Fruit fly (Drosophila melanogaster) whole organism, embryonic: ENCODE measurements around the gene CG15012.
A peak's percentile ranks its signal among the peaks of the same experiment; 100 is the strongest.

Experiments
- Ada2b ChIP-seq: fragments of 200-800 bp; sonication (Bioruptor generic); IDR thresholded peaks from 2 replicates; pipeline ENCODE4 v1.3.6; 2022; ENCODE audit warnings: missing biosample characterization, missing genetic modification characterization
- Adf1 ChIP-seq: fragments of 200-800 bp; sonication (Bioruptor generic); IDR thresholded peaks from 2 replicates; pipeline ENCODE4 v1.3.6; 2022; ENCODE audit warnings: missing biosample characterization, missing genetic modification characterization
- Antp ChIP-seq: fragments of 200-800 bp; sonication (Bioruptor generic); optimal IDR thresholded peaks from 3 replicates; lab custom pipeline; 2016; ENCODE audit warnings: missing biosample characterization, missing genetic modification characterization
- Atf6 ChIP-seq: fragments of 200-800 bp; sonication (Bioruptor generic); IDR thresholded peaks from 2 replicates; pipeline ENCODE4 v1.3.6; 2022; ENCODE audit warnings: missing biosample characterization, missing genetic modification characterization
- CG1024 ChIP-seq: fragments of 200-800 bp; sonication (Bioruptor generic); IDR thresholded peaks from 2 replicates; pipeline ENCODE4 v1.3.6; 2022; ENCODE audit warnings: missing biosample characterization, missing genetic modification characterization
- CG10274 ChIP-seq: fragments of 200-800 bp; sonication (Bioruptor generic); optimal IDR thresholded peaks from 3 replicates; lab custom pipeline; 2017; ENCODE audit warnings: missing biosample characterization, mild to moderate bottlenecking, missing genetic modification characterization
- CG10431 ChIP-seq: fragments of 200-800 bp; sonication (Bioruptor generic); optimal IDR thresholded peaks from 3 replicates; lab custom pipeline; 2018; ENCODE audit warnings: missing biosample characterization, mild to moderate bottlenecking, missing genetic modification characterization
- CG11247 ChIP-seq: fragments of 200-800 bp; sonication (Bioruptor generic); IDR thresholded peaks from 2 replicates; pipeline ENCODE4 v1.3.6; 2022; ENCODE audit warnings: missing biosample characterization, missing genetic modification characterization
- CG13123 ChIP-seq: fragments of 200-800 bp; sonication (Bioruptor generic); optimal IDR thresholded peaks from 2 replicates; lab custom pipeline; 2016; ENCODE audit warnings: missing biosample characterization, missing genetic modification characterization
- CG13624 ChIP-seq: fragments of 200-800 bp; sonication (Bioruptor generic); optimal IDR thresholded peaks from 2 replicates; lab custom pipeline; 2016; ENCODE audit warnings: missing biosample characterization, missing genetic modification characterization
- CG14441 ChIP-seq: fragments of 200-800 bp; sonication (Bioruptor generic); IDR thresholded peaks from 2 replicates; pipeline ENCODE4 v1.3.6; 2022; ENCODE audit warnings: missing biosample characterization, missing genetic modification characterization
- CG16779 ChIP-seq: fragments of 200-800 bp; sonication (Bioruptor generic); IDR thresholded peaks from 2 replicates; pipeline ENCODE4 v1.3.6; 2022; ENCODE audit warnings: missing biosample characterization, missing genetic modification characterization
- CG17385 ChIP-seq: fragments of 200-800 bp; sonication (Bioruptor generic); optimal IDR thresholded peaks from 3 replicates; lab custom pipeline; 2018; ENCODE audit warnings: missing biosample characterization, mild to moderate bottlenecking, missing genetic modification characterization
- CG17568 ChIP-seq: fragments of 200-800 bp; sonication (Bioruptor generic); optimal IDR thresholded peaks from 2 replicates; lab custom pipeline; 2018; ENCODE audit warnings: missing biosample characterization, mild to moderate bottlenecking, missing genetic modification characterization, moderate library complexity
- CG1792 ChIP-seq: fragments of 200-800 bp; sonication (Bioruptor generic); optimal IDR thresholded peaks from 2 replicates; lab custom pipeline; 2016; ENCODE audit warnings: missing biosample characterization, missing genetic modification characterization
- CG4854 ChIP-seq: fragments of 200-800 bp; sonication (Bioruptor generic); optimal IDR thresholded peaks from 2 replicates; lab custom pipeline; 2016; ENCODE audit warnings: missing biosample characterization, missing genetic modification characterization, inconsistent platforms
- CG6254 ChIP-seq: fragments of 200-800 bp; sonication (Bioruptor generic); optimal IDR thresholded peaks from 3 replicates; lab custom pipeline; 2017; ENCODE audit warnings: mild to moderate bottlenecking, missing biosample characterization, missing genetic modification reagents, missing genetic modification characterization
- CG6689 ChIP-seq: fragments of 200-800 bp; sonication (Bioruptor generic); IDR thresholded peaks from 2 replicates; pipeline ENCODE4 v1.3.6; 2022; ENCODE audit warnings: missing biosample characterization, missing genetic modification characterization
- CG8359 ChIP-seq: fragments of 200-800 bp; sonication (Bioruptor generic); optimal IDR thresholded peaks from 2 replicates; lab custom pipeline; 2017; ENCODE audit warnings: missing biosample characterization, mild to moderate bottlenecking, missing genetic modification characterization, borderline replicate concordance
- CG8478 ChIP-seq: fragments of >200 bp; optimal IDR thresholded peaks from 2 replicates; lab custom pipeline; 2018
- CG8944 ChIP-seq: fragments of 200-800 bp; sonication (Bioruptor generic); optimal IDR thresholded peaks from 3 replicates; lab custom pipeline; 2016; ENCODE audit warnings: missing biosample characterization, missing genetic modification characterization
- CG9437 ChIP-seq: fragments of 200-800 bp; sonication (Bioruptor generic); optimal IDR thresholded peaks from 2 replicates; lab custom pipeline; 2018; ENCODE audit warnings: missing biosample characterization, mild to moderate bottlenecking, missing genetic modification characterization
- Dref ChIP-seq: fragments of 200-800 bp; sonication (Bioruptor generic); IDR thresholded peaks from 2 replicates; pipeline ENCODE4 v1.3.6; 2022; ENCODE audit warnings: missing biosample characterization, missing genetic modification characterization
- E2f2 ChIP-seq: fragments of 200-800 bp; sonication (Bioruptor generic); IDR thresholded peaks from 2 replicates; pipeline ENCODE4 v1.3.6; 2022; ENCODE audit warnings: missing biosample characterization, missing genetic modification characterization
- Ets65A ChIP-seq: fragments of 200-800 bp; sonication (Bioruptor generic); peaks from one replicate; lab custom pipeline; 2016; ENCODE audit warnings: missing biosample characterization, missing genetic modification characterization
- HLH4C ChIP-seq: fragments of 200-800 bp; sonication (Bioruptor generic); IDR thresholded peaks from 3 replicates; pipeline ENCODE4 v1.3.6; 2022; ENCODE audit warnings: missing biosample characterization, missing genetic modification characterization; ENCODE audit not compliant: partially characterized antibody
- Hmr ChIP-seq: fragments of 200-800 bp; sonication (Bioruptor generic); optimal IDR thresholded peaks from 3 replicates; lab custom pipeline; 2017; ENCODE audit warnings: mild to moderate bottlenecking, missing biosample characterization, missing genetic modification reagents, missing genetic modification characterization
- MESR4 ChIP-seq: fragments of 200-800 bp; sonication (Bioruptor generic); optimal IDR thresholded peaks from 2 replicates; lab custom pipeline; 2018; ENCODE audit warnings: missing biosample characterization, mild to moderate bottlenecking, missing genetic modification characterization, moderate library complexity
- Nf-YA ChIP-seq: fragments of 200-800 bp; sonication (Bioruptor generic); IDR thresholded peaks from 2 replicates; pipeline ENCODE4 v1.3.6; 2022; ENCODE audit warnings: missing biosample characterization, missing genetic modification characterization
- Ravus ChIP-seq: fragments of 200-800 bp; sonication (Bioruptor generic); IDR thresholded peaks from 2 replicates; pipeline ENCODE4 v1.3.6; 2022; ENCODE audit warnings: missing biosample characterization, missing genetic modification characterization
- Stat92E ChIP-seq, 3 experiments: fragments of >200 bp in 2 of 3; fragments of 200-800 bp in 1 of 3; sonication (Bioruptor generic) in 1 of 3; optimal IDR thresholded peaks; 2 replicates each; lab custom pipeline; 2017 to 2019; ENCODE audit warnings: missing biosample characterization in 3 of 3, missing genetic modification characterization in 3 of 3, mild to moderate bottlenecking in 1 of 3, moderate library complexity in 1 of 3
- al ChIP-seq: fragments of 200-800 bp; sonication (Bioruptor generic); IDR thresholded peaks from 2 replicates; pipeline ENCODE4 v1.3.6; 2022; ENCODE audit warnings: missing biosample characterization, missing genetic modification characterization
- bcd ChIP-seq: fragments of 200-800 bp; sonication (Bioruptor generic); optimal IDR thresholded peaks from 2 replicates; lab custom pipeline; 2017; ENCODE audit warnings: missing biosample characterization, mild to moderate bottlenecking, missing genetic modification characterization
- crc ChIP-seq: fragments of 200-800 bp; sonication (Bioruptor generic); optimal IDR thresholded peaks from 2 replicates; lab custom pipeline; 2016; ENCODE audit warnings: missing biosample characterization, missing genetic modification characterization
- exex ChIP-seq: fragments of 200-800 bp; sonication (Bioruptor generic); optimal IDR thresholded peaks from 4 replicates; lab custom pipeline; 2018; ENCODE audit warnings: missing biosample characterization, mild to moderate bottlenecking, missing genetic modification characterization, moderate library complexity
- gt ChIP-seq: fragments of 200-800 bp; sonication (Bioruptor generic); IDR thresholded peaks from 2 replicates; pipeline ENCODE4 v1.3.6; 2022; ENCODE audit warnings: missing biosample characterization, missing genetic modification characterization
- ind ChIP-seq: fragments of 200-800 bp; sonication (Bioruptor generic); optimal IDR thresholded peaks from 3 replicates; lab custom pipeline; 2016; ENCODE audit warnings: missing biosample characterization, missing genetic modification characterization
- jing ChIP-seq: fragments of 200-800 bp; sonication (Bioruptor generic); optimal IDR thresholded peaks from 2 replicates; lab custom pipeline; 2018; ENCODE audit warnings: missing biosample characterization, mild to moderate bottlenecking, missing genetic modification characterization
- ken ChIP-seq: fragments of 200-800 bp; sonication (Bioruptor generic); IDR thresholded peaks from 3 replicates; pipeline ENCODE4 v1.3.6; 2022; ENCODE audit warnings: missing biosample characterization, missing genetic modification characterization
- peb ChIP-seq: fragments of 200-800 bp; sonication (Bioruptor generic); IDR thresholded peaks from 2 replicates; pipeline ENCODE4 v1.3.6; 2022; ENCODE audit warnings: missing biosample characterization, missing genetic modification characterization
- pfk ChIP-seq: fragments of 200-800 bp; sonication (Bioruptor generic); optimal IDR thresholded peaks from 2 replicates; lab custom pipeline; 2018; ENCODE audit warnings: missing biosample characterization, mild to moderate bottlenecking, missing genetic modification characterization, moderate library complexity
- sens ChIP-seq: fragments of 200-800 bp; sonication (Bioruptor generic); peaks from one replicate; lab custom pipeline; 2016; ENCODE audit warnings: missing biosample characterization, missing genetic modification characterization
- seq ChIP-seq: fragments of 200-800 bp; sonication (Bioruptor generic); IDR thresholded peaks from 2 replicates; pipeline ENCODE4 v1.3.6; 2022; ENCODE audit warnings: missing biosample characterization, missing genetic modification characterization
- slou ChIP-seq: fragments of 200-800 bp; sonication (Bioruptor generic); optimal IDR thresholded peaks from 3 replicates; lab custom pipeline; 2016; ENCODE audit warnings: missing biosample characterization, missing genetic modification characterization
- sqz ChIP-seq: fragments of 200-800 bp; sonication (Bioruptor generic); optimal IDR thresholded peaks from 3 replicates; lab custom pipeline; 2018; ENCODE audit warnings: missing biosample characterization, mild to moderate bottlenecking, missing genetic modification characterization
- tgo ChIP-seq: fragments of 200-800 bp; sonication (Bioruptor generic); IDR thresholded peaks from 3 replicates; pipeline ENCODE4 v1.3.6; 2022; ENCODE audit warnings: missing biosample characterization, missing genetic modification characterization
- ttk ChIP-seq: fragments of 200-800 bp; sonication (Bioruptor generic); IDR thresholded peaks from 2 replicates; pipeline ENCODE4 v2.1.2; 2022; ENCODE audit warnings: missing biosample characterization, missing genetic modification characterization
- usp ChIP-seq: fragments of >200 bp; optimal IDR thresholded peaks from 2 replicates; lab custom pipeline; 2017; ENCODE audit warnings: missing biosample characterization, missing genetic modification characterization
- vfl ChIP-seq: fragments of 200-800 bp; sonication (Bioruptor generic); optimal IDR thresholded peaks from 2 replicates; lab custom pipeline; 2016; ENCODE audit warnings: missing biosample characterization, missing genetic modification characterization
- vvl ChIP-seq: fragments of 200-800 bp; sonication (Bioruptor generic); IDR thresholded peaks from 2 replicates; pipeline ENCODE4 v1.3.6; 2022; ENCODE audit warnings: missing biosample characterization, missing genetic modification characterization
- zf30C ChIP-seq: fragments of 200-800 bp; sonication (Bioruptor generic); optimal IDR thresholded peaks from 3 replicates; lab custom pipeline; 2018; ENCODE audit warnings: missing biosample characterization, mild to moderate bottlenecking, missing genetic modification characterization

CG15012 gene

dm6 chr3L:4318677-4319580, 26.9 kb upstream of the CG15012 start, which contains the start of gene PMP34 (continued):
- TF ChIP-seq Ravus (GFP tag; lab: Robert Waterston, UW) = no peak
- TF ChIP-seq CG1792 = no peak
- TF ChIP-seq CG10274 (GFP tag; lab: Kevin White, UChicago) = no peak
- no peak for TF ChIP-seq CG13624 (GFP tag; lab: Kevin White, UChicago)
- no peak for TF ChIP-seq sens (GFP tag; lab: Kevin White, UChicago)
- TF ChIP-seq pfk (GFP tag; lab: Kevin White, UChicago) = no peak
- TF ChIP-seq sqz (GFP tag; lab: Kevin White, UChicago) = no peak
- no peak for TF ChIP-seq Nf-YA
- no peak for TF ChIP-seq CG10431
- TF ChIP-seq seq (GFP tag; lab: Robert Waterston, UW) = no peak
- TF ChIP-seq CG8478 (lab: Kevin White, UChicago) = no peak
- TF ChIP-seq CG6254 (GFP tag; lab: Kevin White, UChicago) = no peak
- TF ChIP-seq CG16779 = no peak
- TF ChIP-seq CG6689 (GFP tag; lab: Robert Waterston, UW) = no peak
- no peak for TF ChIP-seq Ada2b (GFP tag; lab: Robert Waterston, UW)
- TF ChIP-seq ken = no peak
- TF ChIP-seq CG13123 (GFP tag; lab: Kevin White, UChicago) = no peak
- no peak for TF ChIP-seq CG8359 (GFP tag; lab: Kevin White, UChicago)
- no peak for TF ChIP-seq CG9437 (GFP tag; lab: Kevin White, UChicago)
- TF ChIP-seq jing (GFP tag; lab: Kevin White, UChicago) = no peak
- no peak for TF ChIP-seq HLH4C
- peak; percentile 70 for TF ChIP-seq exex (tag; lab: Kevin White, UChicago)
- TF ChIP-seq CG17385 = no peak
- TF ChIP-seq zf30C (GFP tag; lab: Kevin White, UChicago) = no peak
- TF ChIP-seq slou = no peak
- TF ChIP-seq Ets65A (GFP tag; lab: Kevin White, UChicago) = no peak
- no peak for TF ChIP-seq ttk (GFP tag; lab: Robert Waterston, UW)
- no peak for TF ChIP-seq usp (GFP tag; lab: Kevin White, UChicago)
- TF ChIP-seq Hmr (GFP tag; lab: Kevin White, UChicago) = no peak
- no peak for TF ChIP-seq peb (GFP tag; lab: Robert Waterston, UW)
- TF ChIP-seq ind (GFP tag; lab: Kevin White, UChicago) = no peak
- peak; percentile 64 for TF ChIP-seq MESR4 (GFP tag; lab: Kevin White, UChicago)
- TF ChIP-seq CG14441 (GFP tag; lab: Robert Waterston, UW) = no peak
- no peak for TF ChIP-seq bcd (GFP tag; lab: Kevin White, UChicago)
- TF ChIP-seq CG4854 = no peak
- TF ChIP-seq Antp (GFP tag; lab: Kevin White, UChicago) = no peak
- no peak for TF ChIP-seq Atf6 (GFP tag; lab: Robert Waterston, UW)
- TF ChIP-seq gt = no peak
- no peak for TF ChIP-seq Dref (GFP tag; lab: Robert Waterston, UW)
- TF ChIP-seq CG11247 (GFP tag; lab: Robert Waterston, UW) = no peak
- no peak for TF ChIP-seq Stat92E (GFP tag; optimal IDR thresholded peaks at IDR 0.05; lab: Kevin White, UChicago)
- no peak for TF ChIP-seq tgo (GFP tag; lab: Robert Waterston, UW)
- TF ChIP-seq crc (GFP tag; lab: Kevin White, UChicago) = no peak
- 0 out of 2 replicates have a peak, but pooled peaks have one; percentile 52 for TF ChIP-seq vvl (GFP tag; lab: Robert Waterston, UW)
- no peak for TF ChIP-seq CG1024 (GFP tag; lab: Robert Waterston, UW)
- TF ChIP-seq al (GFP tag; lab: Robert Waterston, UW) = no peak
- TF ChIP-seq E2f2 = peak; percentile 11; the same call in 1 of the 2 replicates
- TF ChIP-seq CG8944 (GFP tag; lab: Kevin White, UChicago) = no peak
- peak; percentile 76; the same call in 1 of the 2 replicates for TF ChIP-seq Adf1 (GFP tag; lab: Robert Waterston, UW)
- TF ChIP-seq CG17568 (GFP tag; lab: Kevin White, UChicago) = no peak
- TF ChIP-seq vfl = no peak
